Worm (Caenorhabditis elegans): ENCODE measurements around the gene ceh-7.

Gene ceh-7

ce11 chrII:8745449-8746297, 42.0 kb upstream of the ceh-7 start (continued):
- TF ChIP-seq sdz-38 (tag; optimal IDR thresholded peaks at IDR 0.05) (no peak), ZK185.1 (tag; optimal IDR thresholded peaks at IDR 0.05; ENCODE audit: poor library complexity, severe bottlenecking) (peak; percentile 26), snpc-1.1 (tag; optimal IDR thresholded peaks at IDR 0.05; ENCODE audit: insufficient read depth) (no peak), ceh-100 (GFP tag; IDR thresholded peaks at IDR 0.05) (no peak), zim-3 (tag; optimal IDR thresholded peaks at IDR 0.05) (no peak), ztf-26 (tag; optimal IDR thresholded peaks at IDR 0.05) (no peak), D2030.7 (GFP tag; IDR thresholded peaks at IDR 0.05) (no peak), ztf-25 (GFP tag; IDR thresholded peaks at IDR 0.05) (no peak), cebp-2 (GFP tag; IDR thresholded peaks at IDR 0.05) (no peak), zfh-2 (GFP tag; conservative IDR thresholded peaks at IDR 0.05) (peak; percentile 57), ceh-27 (GFP tag; optimal IDR thresholded peaks at IDR 0.05) (no peak), nhr-120 (GFP tag; IDR thresholded peaks at IDR 0.05) (no peak), dpl-1 (GFP tag; optimal IDR thresholded peaks at IDR 0.05) (no peak), xnd-1 (tag; optimal IDR thresholded peaks at IDR 0.05) (no peak), unc-62 (GFP tag; optimal IDR thresholded peaks at IDR 0.05) (no peak), chd-7 (tag; optimal IDR thresholded peaks at IDR 0.05) (no peak), snpc-1.3 (tag; optimal IDR thresholded peaks at IDR 0.05; ENCODE audit: insufficient read depth) (no peak), K12H6.12 (tag; optimal IDR thresholded peaks at IDR 0.05) (no peak), nhr-27 (tag; optimal IDR thresholded peaks at IDR 0.05) (no peak), lsy-27 (tag; optimal IDR thresholded peaks at IDR 0.05; ENCODE audit: borderline replicate concordance, insufficient read depth) (no peak), ztf-18 (tag; optimal IDR thresholded peaks at IDR 0.05) (no peak), dox-1 (GFP tag; IDR thresholded peaks at IDR 0.05) (no peak), pbrm-1 (GFP tag; IDR thresholded peaks at IDR 0.05) (no peak), F52B5.7 (tag; optimal IDR thresholded peaks at IDR 0.05) (no peak), somi-1 (GFP tag; optimal IDR thresholded peaks at IDR 0.05) (no peak), Y56A3A.18 (GFP tag; IDR thresholded peaks at IDR 0.05) (no peak; the same call in 1 of the 2 replicates), attf-3 (GFP tag; conservative IDR thresholded peaks at IDR 0.05) (no peak), Y95B8A.8 (GFP tag; IDR thresholded peaks at IDR 0.05) (no peak), mel-28 (tag; optimal IDR thresholded peaks at IDR 0.05; ENCODE audit: borderline replicate concordance) (no peak), ceh-40 (GFP tag; IDR thresholded peaks at IDR 0.05) (no peak), hlh-12 (tag; optimal IDR thresholded peaks at IDR 0.05) (no peak), F10E7.11 (tag; optimal IDR thresholded peaks at IDR 0.05) (no peak), attf-5 (GFP tag; optimal IDR thresholded peaks at IDR 0.05) (no peak), Y53G8AR.9 (GFP tag; conservative IDR thresholded peaks at IDR 0.05) (peak; percentile 5; the same call in 1 of the 2 replicates), akir-1 (GFP tag; optimal IDR thresholded peaks at IDR 0.05) (no peak), ceh-91 (GFP tag; IDR thresholded peaks at IDR 0.05) (no peak), pha-4 (tag; optimal IDR thresholded peaks at IDR 0.05) (no peak), cebp-1 (GFP tag; IDR thresholded peaks at IDR 0.05) (no peak), cebp-1 (tag; optimal IDR thresholded peaks at IDR 0.05) (peak; percentile 5), C06A6.2 (GFP tag; conservative IDR thresholded peaks at IDR 0.05) (peak; percentile 11; the same call in 1 of the 2 replicates), hsf-1 (GFP tag; IDR thresholded peaks at IDR 0.05) (no peak), ccch-3 (GFP tag; optimal IDR thresholded peaks at IDR 0.05) (no peak), rec-8 (tag; optimal IDR thresholded peaks at IDR 0.05) (no peak), C17E4.6 (GFP tag; IDR thresholded peaks at IDR 0.05) (no peak), nhr-179 (tag; optimal IDR thresholded peaks at IDR 0.05) (no peak), sptf-2 (GFP tag; optimal IDR thresholded peaks at IDR 0.05) (no peak), B0336.3 (GFP tag; IDR thresholded peaks at IDR 0.05) (peak; percentile 12; the same call in 1 of the 2 replicates)

Data from whole organism, young adult.